Fruit fly (Drosophila melanogaster): ENCODE results near the gene Tektin-C.

Gene Tektin-C

dm6 chr3L:5823763-5824445, 27.6 kb upstream of the Tektin-C start:
- TF ChIP-seq CG8478 (optimal IDR thresholded peaks at IDR 0.05) (no peak), CTCF (optimal IDR thresholded peaks at IDR 0.05) (no peak)

dm6 chr3L:5821506-5821905, 25.2 kb upstream of the Tektin-C start:
- TF ChIP-seq CTCF (optimal IDR thresholded peaks at IDR 0.05) (no peak), CG8478 (optimal IDR thresholded peaks at IDR 0.05) (no peak)

dm6 chr3L:5820793-5821192, 24.4 kb upstream of the Tektin-C start:
- no peak for TF ChIP-seq CG8478 (optimal IDR thresholded peaks at IDR 0.05)
- TF ChIP-seq CTCF (optimal IDR thresholded peaks at IDR 0.05), result peak; percentile 65 to 69

- no peak for TF ChIP-seq CG8478 (optimal IDR thresholded peaks at IDR 0.05)
- TF ChIP-seq CTCF (optimal IDR thresholded peaks at IDR 0.05), result no peak
Measured at dm6 chr3L:5820039-5820438, 23.7 kb upstream of the Tektin-C start.

- TF ChIP-seq CG8478 (optimal IDR thresholded peaks at IDR 0.05) (no peak), CTCF (optimal IDR thresholded peaks at IDR 0.05) (no peak)
Measured at dm6 chr3L:5819310-5819709, 23.0 kb upstream of the Tektin-C start.

- TF ChIP-seq CG8478 (optimal IDR thresholded peaks at IDR 0.05) (no peak), CTCF (optimal IDR thresholded peaks at IDR 0.05) (no peak)
Measured at dm6 chr3L:5817177-5817576, 20.8 kb upstream of the Tektin-C start.

dm6 chr3L:5813016-5813415, 16.7 kb upstream of the Tektin-C start, which contains the start of gene mad2:
Gene mad2, minus strand, starts transcription at chr3L:5813093.
- peak; percentile 42 to 64 for TF ChIP-seq CTCF (optimal IDR thresholded peaks at IDR 0.05)
- no peak for TF ChIP-seq CG8478 (optimal IDR thresholded peaks at IDR 0.05)

- TF ChIP-seq CG8478 (optimal IDR thresholded peaks at IDR 0.05) (no peak), CTCF (optimal IDR thresholded peaks at IDR 0.05) (peak; percentile 0 to 18)
Measured at dm6 chr3L:5810633-5811341, 14.4 kb upstream of the Tektin-C start, which contains the start of the genes S6k and kri. Gene S6k, minus strand, starts transcription at chr3L:5810931. Gene kri, plus strand, starts transcription at chr3L:5810973.

dm6 chr3L:5809642-5810279, 13.4 kb upstream of the Tektin-C start:
- TF ChIP-seq CTCF (optimal IDR thresholded peaks at IDR 0.05), result no peak
- TF ChIP-seq CG8478 (optimal IDR thresholded peaks at IDR 0.05), result no peak

dm6 chr3L:5809201-5809584, 12.8 kb upstream of the Tektin-C start:
- TF ChIP-seq CG8478 (optimal IDR thresholded peaks at IDR 0.05), result no peak
- TF ChIP-seq CTCF (optimal IDR thresholded peaks at IDR 0.05), result no peak

- TF ChIP-seq CG8478 (optimal IDR thresholded peaks at IDR 0.05), result no peak
- no peak for TF ChIP-seq CTCF (optimal IDR thresholded peaks at IDR 0.05)
Measured at dm6 chr3L:5808540-5809200, 12.3 kb upstream of the Tektin-C start.

- no peak for TF ChIP-seq CTCF (optimal IDR thresholded peaks at IDR 0.05)
- no peak for TF ChIP-seq CG8478 (optimal IDR thresholded peaks at IDR 0.05)
Measured at dm6 chr3L:5808101-5808433, 11.7 kb upstream of the Tektin-C start.

- TF ChIP-seq CTCF (optimal IDR thresholded peaks at IDR 0.05), result no peak
Measured at dm6 chr3L:5807370-5808100, 11.2 kb upstream of the Tektin-C start.

- TF ChIP-seq CG8478 (optimal IDR thresholded peaks at IDR 0.05) (no peak), CTCF (optimal IDR thresholded peaks at IDR 0.05) (no peak)
Measured at dm6 chr3L:5802733-5803132, 6.4 kb upstream of the Tektin-C start, which contains the start of gene CG42272. Gene CG42272, plus strand, starts transcription at chr3L:5803033.

dm6 chr3L:5802063-5802531, 5.8 kb upstream of the Tektin-C start:
- TF ChIP-seq CG8478 (optimal IDR thresholded peaks at IDR 0.05), result no peak
- no peak for TF ChIP-seq CTCF (optimal IDR thresholded peaks at IDR 0.05)
